Worm (Caenorhabditis elegans) whole organism, L2 larva: ENCODE data around the gene C06G1.1.

Source experiments
- C34F6.9 ChIP-seq: fragments of 150-350 bp; optimal IDR thresholded peaks from 2 replicates; lab custom pipeline; 2014; ENCODE audit warnings: missing biosample characterization, missing genetic modification characterization
- F13H6.1 ChIP-seq: sonication (generic microtip); optimal IDR thresholded peaks from 2 replicates; lab custom pipeline; 2016; ENCODE audit warnings: missing genetic modification characterization, missing compliant biosample characterization
- R02D3.7 ChIP-seq: fragments of 150-350 bp; optimal IDR thresholded peaks from 2 replicates; lab custom pipeline; 2014; ENCODE audit warnings: missing biosample characterization, missing genetic modification characterization
- Y55F3AM.14 ChIP-seq: fragments of 200-800 bp; sonication (Bioruptor generic); optimal IDR thresholded peaks from 2 replicates; lab custom pipeline; 2018; ENCODE audit warnings: mild to moderate bottlenecking, missing genetic modification characterization, missing compliant biosample characterization
- ZK546.5 ChIP-seq: sonication (generic microtip); optimal IDR thresholded peaks from 2 replicates; lab custom pipeline; 2017; ENCODE audit warnings: missing biosample characterization, missing genetic modification characterization
- alr-1 ChIP-seq: fragments of 150-350 bp; optimal IDR thresholded peaks from 2 replicates; lab custom pipeline; 2014; ENCODE audit warnings: missing biosample characterization, missing genetic modification characterization
- aly-2 ChIP-seq: fragments of 150-350 bp; optimal IDR thresholded peaks from 2 replicates; lab custom pipeline; 2014; ENCODE audit warnings: missing biosample characterization, missing genetic modification characterization
- ama-1 ChIP-seq: fragments of 150-350 bp; optimal IDR thresholded peaks from 2 replicates; lab custom pipeline; 2018; ENCODE audit warnings: inconsistent platforms
- blmp-1 ChIP-seq: sonication (generic microtip); optimal IDR thresholded peaks from 2 replicates; lab custom pipeline; 2017; ENCODE audit warnings: missing genetic modification characterization, mild to moderate bottlenecking, missing compliant biosample characterization, antibody characterized with exemption, moderate library complexity; ENCODE audit not compliant: insufficient read depth
- ceh-16 ChIP-seq: fragments of 150-350 bp; optimal IDR thresholded peaks from 2 replicates; lab custom pipeline; 2014; ENCODE audit warnings: missing biosample characterization, missing genetic modification characterization
- ceh-82 ChIP-seq: fragments of 150-350 bp; optimal IDR thresholded peaks from 2 replicates; lab custom pipeline; 2014; ENCODE audit warnings: missing biosample characterization, missing genetic modification characterization
- crh-2 ChIP-seq: sonication (generic microtip); optimal IDR thresholded peaks from 2 replicates; lab custom pipeline; 2017; ENCODE audit warnings: missing biosample characterization, missing genetic modification characterization
- dmd-4 ChIP-seq: sonication (generic microtip); optimal IDR thresholded peaks from 2 replicates; lab custom pipeline; 2017; ENCODE audit warnings: missing biosample characterization, missing genetic modification characterization
- egl-27 ChIP-seq: sonication (generic microtip); optimal IDR thresholded peaks from 3 replicates; lab custom pipeline; 2017; ENCODE audit warnings: missing biosample characterization, missing genetic modification reagents, missing genetic modification characterization
- elt-1 ChIP-seq: fragments of 150-350 bp; optimal IDR thresholded peaks from 2 replicates; lab custom pipeline; 2014; ENCODE audit warnings: missing biosample characterization, missing genetic modification characterization
- elt-3 ChIP-seq: sonication (generic microtip); optimal IDR thresholded peaks from 2 replicates; lab custom pipeline; 2017; ENCODE audit warnings: missing biosample characterization, missing genetic modification characterization
- fos-1 ChIP-seq: fragments of 150-350 bp; optimal IDR thresholded peaks from 2 replicates; lab custom pipeline; 2014; ENCODE audit warnings: missing biosample characterization, missing genetic modification characterization
- gmeb-1 ChIP-seq: fragments of 150-350 bp; optimal IDR thresholded peaks from 2 replicates; lab custom pipeline; 2014; ENCODE audit warnings: missing biosample characterization, missing genetic modification characterization
- lin-11 ChIP-seq: fragments of 150-350 bp; sonication (generic microtip); optimal IDR thresholded peaks from 2 replicates; lab custom pipeline; 2014; ENCODE audit warnings: missing biosample characterization, missing genetic modification characterization, inconsistent platforms, mixed read lengths
- lin-13 ChIP-seq: fragments of 150-350 bp; optimal IDR thresholded peaks from 2 replicates; lab custom pipeline; 2014; ENCODE audit warnings: missing biosample characterization, missing genetic modification reagents, missing genetic modification characterization
- lin-39 ChIP-seq: fragments of 150-350 bp; optimal IDR thresholded peaks from 2 replicates; lab custom pipeline; 2014; ENCODE audit warnings: missing biosample characterization, missing genetic modification reagents, missing genetic modification characterization
- mab-5 ChIP-seq: fragments of 150-350 bp; optimal IDR thresholded peaks from 2 replicates; lab custom pipeline; 2014; ENCODE audit warnings: missing biosample characterization, missing genetic modification characterization
- mdl-1 ChIP-seq, 2 experiments: fragments of 150-350 bp in 1 of 2; sonication (generic microtip) in 1 of 2; optimal IDR thresholded peaks; 2 replicates each; lab custom pipeline; 2017; ENCODE audit warnings: missing biosample characterization in 2 of 2, missing genetic modification characterization in 2 of 2
- nhr-10 ChIP-seq: sonication (generic microtip); optimal IDR thresholded peaks from 2 replicates; lab custom pipeline; 2017; ENCODE audit warnings: missing biosample characterization, missing genetic modification characterization
- nhr-12 ChIP-seq: fragments of 150-350 bp; optimal IDR thresholded peaks from 2 replicates; lab custom pipeline; 2014; ENCODE audit warnings: missing biosample characterization, missing genetic modification characterization
- nhr-129 ChIP-seq: fragments of 150-350 bp; optimal IDR thresholded peaks from 2 replicates; lab custom pipeline; 2014; ENCODE audit warnings: missing biosample characterization, missing genetic modification characterization
- nhr-237 ChIP-seq: fragments of 150-350 bp; optimal IDR thresholded peaks from 2 replicates; lab custom pipeline; 2014; ENCODE audit warnings: missing biosample characterization, missing genetic modification characterization
- nhr-25 ChIP-seq: fragments of 150-350 bp; sonication (generic microtip); optimal IDR thresholded peaks from 3 replicates; lab custom pipeline; 2014; ENCODE audit warnings: missing biosample characterization, missing genetic modification characterization
- nhr-6 ChIP-seq: fragments of 150-350 bp; optimal IDR thresholded peaks from 2 replicates; lab custom pipeline; 2014; ENCODE audit warnings: missing biosample characterization, missing genetic modification characterization
- peb-1 ChIP-seq: fragments of 150-350 bp; optimal IDR thresholded peaks from 2 replicates; lab custom pipeline; 2014; ENCODE audit warnings: missing biosample characterization, missing genetic modification characterization
- sem-4 ChIP-seq: fragments of 150-350 bp; optimal IDR thresholded peaks from 2 replicates; lab custom pipeline; 2014; ENCODE audit warnings: missing biosample characterization, missing genetic modification reagents, missing genetic modification characterization
- sma-3 ChIP-seq: sonication (generic microtip); optimal IDR thresholded peaks from 2 replicates; lab custom pipeline; 2016; ENCODE audit warnings: missing genetic modification reagents, missing genetic modification characterization, missing compliant biosample characterization
- sma-9 ChIP-seq, 2 experiments: fragments of 150-350 bp in 1 of 2; sonication (generic microtip) in 1 of 2; optimal IDR thresholded peaks; 2 replicates each; lab custom pipeline; 2014 to 2016; ENCODE audit warnings: missing genetic modification characterization in 2 of 2, mild to moderate bottlenecking in 1 of 2, missing biosample characterization in 1 of 2, missing compliant biosample characterization in 1 of 2, missing genetic modification reagents in 1 of 2, moderate library complexity in 1 of 2
- snpc-4 ChIP-seq: fragments of 150-350 bp; optimal IDR thresholded peaks from 2 replicates; lab custom pipeline; 2014; ENCODE audit warnings: missing biosample characterization, missing genetic modification characterization
- unc-39 ChIP-seq: fragments of 150-350 bp; optimal IDR thresholded peaks from 2 replicates; lab custom pipeline; 2014; ENCODE audit warnings: missing biosample characterization, missing genetic modification characterization
- unc-55 ChIP-seq: fragments of 150-350 bp; sonication (generic microtip); optimal IDR thresholded peaks from 3 replicates; lab custom pipeline; 2014; ENCODE audit warnings: missing biosample characterization, missing genetic modification reagents, missing genetic modification characterization
- unc-62 ChIP-seq: fragments of 150-350 bp; optimal IDR thresholded peaks from 2 replicates; lab custom pipeline; 2014; ENCODE audit warnings: missing biosample characterization, missing genetic modification reagents, missing genetic modification characterization
- zag-1 ChIP-seq: fragments of 150-350 bp; optimal IDR thresholded peaks from 2 replicates; lab custom pipeline; 2014; ENCODE audit warnings: missing biosample characterization, missing genetic modification characterization
- ztf-1 ChIP-seq: fragments of 200-800 bp; sonication (Bioruptor generic); conservative IDR thresholded peaks from 2 replicates; pipeline ENCODE4 v1.3.6; 2022; ENCODE audit warnings: missing genetic modification characterization, missing compliant biosample characterization
- ztf-11 ChIP-seq: sonication (generic microtip); optimal IDR thresholded peaks from 2 replicates; lab custom pipeline; 2017; ENCODE audit warnings: missing biosample characterization, missing genetic modification characterization
- ztf-4 ChIP-seq: fragments of 150-350 bp; optimal IDR thresholded peaks from 2 replicates; lab custom pipeline; 2014; ENCODE audit warnings: missing biosample characterization, missing genetic modification characterization

The C06G1.1 gene

ce11 chrX:16604566-16604965 lies 28.6 kb upstream of the C06G1.1 start (continued):
- TF ChIP-seq mab-5 (tag; lab: Kevin White, UChicago) (no peak), nhr-6 (tag; lab: Kevin White, UChicago) (no peak), gmeb-1 (peak; percentile 27), ama-1 (lab: Kevin White, UChicago) (no peak), nhr-237 (no peak), ceh-16 (tag; lab: Kevin White, UChicago) (no peak)

- no peak for TF ChIP-seq lin-13 (GFP tag; lab: Kevin White, UChicago)
- no peak for TF ChIP-seq fos-1 (tag; lab: Kevin White, UChicago)
- no peak for TF ChIP-seq alr-1 (tag; lab: Kevin White, UChicago)
- TF ChIP-seq nhr-129 (tag; lab: Kevin White, UChicago) = no peak
- TF ChIP-seq dmd-4 (tag; lab: Kevin White, UChicago) = no peak
- TF ChIP-seq zag-1 = no peak
- no peak for TF ChIP-seq sma-3
- no peak for TF ChIP-seq unc-55 (GFP tag; lab: Kevin White, UChicago)
- TF ChIP-seq ceh-82 (tag; lab: Kevin White, UChicago) = no peak
- TF ChIP-seq sem-4 (tag; lab: Kevin White, UChicago) = no peak
- TF ChIP-seq ztf-1 (GFP tag; lab: Robert Waterston, UW) = no peak
- no peak for TF ChIP-seq elt-1
- TF ChIP-seq nhr-10 (tag; lab: Kevin White, UChicago) = no peak
- TF ChIP-seq sma-9 (GFP tag; optimal IDR thresholded peaks at IDR 0.05; lab: Kevin White, UChicago) = no peak
- TF ChIP-seq sma-9 (tag; optimal IDR thresholded peaks at IDR 0.05; lab: Kevin White, UChicago) = no peak
- no peak for TF ChIP-seq mab-5 (tag; lab: Kevin White, UChicago)
- no peak for TF ChIP-seq ceh-16 (tag; lab: Kevin White, UChicago)
- TF ChIP-seq crh-2 = no peak
- TF ChIP-seq, all 48 proteins: peak for 0
These were observed 26.0 kb upstream of the C06G1.1 start for ce11 chrX:16607128-16607527.

- TF ChIP-seq sem-4 (tag; lab: Kevin White, UChicago) (no peak), sma-9 (GFP tag; optimal IDR thresholded peaks at IDR 0.05; lab: Kevin White, UChicago) (no peak), sma-9 (tag; optimal IDR thresholded peaks at IDR 0.05; lab: Kevin White, UChicago) (no peak), ztf-11 (tag; lab: Kevin White, UChicago) (no peak), ceh-82 (tag; lab: Kevin White, UChicago) (no peak), blmp-1 (tag; lab: Kevin White, UChicago) (no peak), unc-62 (GFP tag; lab: Kevin White, UChicago) (no peak), snpc-4 (no peak), nhr-25 (tag; lab: Kevin White, UChicago) (no peak), R02D3.7 (no peak), ama-1 (lab: Kevin White, UChicago) (no peak), nhr-10 (tag; lab: Kevin White, UChicago) (no peak), sma-3 (no peak), zag-1 (no peak)
These were observed 23.7 kb upstream of the C06G1.1 start, which contains the start of gene F59C12.3 for ce11 chrX:16609424-16609823. Gene F59C12.3 (minus strand): TSS chrX:16609524.

- TF ChIP-seq peb-1 (tag; lab: Kevin White, UChicago) (no peak), ama-1 (lab: Kevin White, UChicago) (peak; percentile 28), F13H6.1 (peak; percentile 41)
These were observed 21.7 kb upstream of the C06G1.1 start for ce11 chrX:16611333-16612043.

- TF ChIP-seq lin-11 (tag; lab: Kevin White, UChicago) (peak; percentile 89), lin-39 (tag; lab: Kevin White, UChicago) (peak; percentile 87), aly-2 (tag; lab: Kevin White, UChicago) (no peak), C34F6.9 (tag; lab: Kevin White, UChicago) (peak; percentile 96), sma-9 (GFP tag; optimal IDR thresholded peaks at IDR 0.05; lab: Kevin White, UChicago) (peak; percentile 92), sma-9 (tag; optimal IDR thresholded peaks at IDR 0.05; lab: Kevin White, UChicago) (no peak), nhr-25 (tag; lab: Kevin White, UChicago) (peak; percentile 96), ama-1 (lab: Kevin White, UChicago) (no peak), unc-39 (tag; lab: Kevin White, UChicago) (peak; percentile 67), nhr-129 (tag; lab: Kevin White, UChicago) (peak; percentile 97), Y55F3AM.14 (GFP tag; lab: Kevin White, UChicago) (peak; percentile 97), nhr-6 (tag; lab: Kevin White, UChicago) (peak; percentile 97), ztf-4 (tag; lab: Kevin White, UChicago) (peak; percentile 92), egl-27 (tag; lab: Kevin White, UChicago) (peak; percentile 97), unc-62 (GFP tag; lab: Kevin White, UChicago) (no peak), elt-3 (tag; lab: Kevin White, UChicago) (no peak), mdl-1 (tag; optimal IDR thresholded peaks at IDR 0.05; lab: Kevin White, UChicago) (peak; percentile 92 to 97), ZK546.5 (tag; lab: Kevin White, UChicago) (no peak), unc-55 (GFP tag; lab: Kevin White, UChicago) (peak; percentile 95), ztf-1 (GFP tag; lab: Robert Waterston, UW) (0 out of 2 replicates have a peak, but pooled peaks have one; percentile 19), nhr-12 (no peak), nhr-237 (peak; percentile 32), crh-2 (peak; percentile 96), snpc-4 (peak; percentile 74)
These were observed 20.7 kb upstream of the C06G1.1 start for ce11 chrX:16612293-16612946.
